Worm (Caenorhabditis elegans): ENCODE results near the gene F23H11.7.

- no peak for TF ChIP-seq unc-62 (GFP tag; optimal IDR thresholded peaks at IDR 0.05)
- no peak for TF ChIP-seq K11D2.4 (GFP tag; IDR thresholded peaks at IDR 0.05)
- TF ChIP-seq F49E8.2 (tag; optimal IDR thresholded peaks at IDR 0.05; ENCODE audit: insufficient read depth): no peak
- TF ChIP-seq Y53F4B.3 (GFP tag; IDR thresholded peaks at IDR 0.05): no peak
- TF ChIP-seq hlh-12 (tag; optimal IDR thresholded peaks at IDR 0.05): no peak
- no peak for TF ChIP-seq D2030.7 (GFP tag; IDR thresholded peaks at IDR 0.05)
- TF ChIP-seq lsy-27 (tag; optimal IDR thresholded peaks at IDR 0.05; ENCODE audit: borderline replicate concordance, insufficient read depth): no peak
- TF ChIP-seq zim-3 (tag; optimal IDR thresholded peaks at IDR 0.05): no peak
- no peak for TF ChIP-seq madf-3 (GFP tag; IDR thresholded peaks at IDR 0.05)
- no peak for TF ChIP-seq sptf-2 (GFP tag; optimal IDR thresholded peaks at IDR 0.05)
- TF ChIP-seq die-1 (tag; optimal IDR thresholded peaks at IDR 0.05): no peak
These were observed 22.7 kb upstream of the F23H11.7 start for ce11 chrIII:941958-942357.
